Worm (Caenorhabditis elegans) whole organism, mixed stage, embryonic: ENCODE measurements around the gene sek-5.

Experiments
- blmp-1 ChIP-seq: fragments of 150-350 bp; optimal IDR thresholded peaks from 2 replicates; lab custom pipeline; 2014; ENCODE audit warnings: missing biosample characterization, missing genetic modification characterization
- ces-1 ChIP-seq: fragments of 150-350 bp; optimal IDR thresholded peaks from 2 replicates; lab custom pipeline; 2014; ENCODE audit warnings: missing biosample characterization, missing genetic modification reagents, missing genetic modification characterization
- flh-1 ChIP-seq: fragments of 200-800 bp; sonication (Bioruptor generic); optimal IDR thresholded peaks from 2 replicates; lab custom pipeline; 2018; ENCODE audit warnings: mild to moderate bottlenecking, missing genetic modification characterization, moderate library complexity, missing compliant biosample characterization
- hlh-1 ChIP-seq: fragments of 150-350 bp; optimal IDR thresholded peaks from 2 replicates; lab custom pipeline; 2014; ENCODE audit warnings: missing biosample characterization, missing genetic modification reagents, missing genetic modification characterization
- lin-32 ChIP-seq: fragments of 200-800 bp; sonication (Bioruptor generic); optimal IDR thresholded peaks from 2 replicates; lab custom pipeline; 2018; ENCODE audit warnings: mild to moderate bottlenecking, missing genetic modification characterization, missing compliant biosample characterization
- snpc-4 ChIP-seq: fragments of 150-350 bp; optimal IDR thresholded peaks from 2 replicates; lab custom pipeline; 2014; ENCODE audit warnings: missing biosample characterization, missing genetic modification characterization
- ztf-11 ChIP-seq: fragments of 150-350 bp; optimal IDR thresholded peaks from 2 replicates; lab custom pipeline; 2014; ENCODE audit warnings: missing biosample characterization, missing genetic modification characterization

ce11 chrX:5360682-5361081, 16.7 kb upstream of the sek-5 start:
- TF ChIP-seq hlh-1 (tag; lab: Kevin White, UChicago) (no peak), ztf-11 (tag; lab: Kevin White, UChicago) (peak; percentile 17), blmp-1 (no peak), lin-32 (GFP tag; lab: Kevin White, UChicago) (no peak), snpc-4 (tag; lab: Kevin White, UChicago) (no peak), flh-1 (GFP tag; lab: Kevin White, UChicago) (no peak), ces-1 (GFP tag; lab: Kevin White, UChicago) (no peak)
